Worm (Caenorhabditis elegans) whole organism, L1 larva: ENCODE measurements around the gene T13H5.8.

Experiments used
- aha-1 ChIP-seq: fragments of 150-350 bp; optimal IDR thresholded peaks from 2 replicates; lab custom pipeline; 2014; ENCODE audit warnings: missing biosample characterization, missing genetic modification characterization
- alr-1 ChIP-seq: fragments of 200-800 bp; sonication (Bioruptor generic); optimal IDR thresholded peaks from 2 replicates; lab custom pipeline; 2018; ENCODE audit warnings: borderline replicate concordance, mild to moderate bottlenecking, missing genetic modification characterization, missing compliant biosample characterization
- ama-1 ChIP-seq: fragments of 150-350 bp; optimal IDR thresholded peaks from 2 replicates; lab custom pipeline; 2014
- ceh-63 ChIP-seq: fragments of 200-800 bp; sonication (Bioruptor generic); optimal IDR thresholded peaks from 2 replicates; lab custom pipeline; 2018; ENCODE audit warnings: mild to moderate bottlenecking, missing genetic modification characterization, missing compliant biosample characterization
- ceh-82 ChIP-seq, 3 experiments: fragments of 150-350 bp in 1 of 3; sonication (generic microtip) in 2 of 3; optimal IDR thresholded peaks; 2 replicates each; lab custom pipeline; 2014 to 2017; ENCODE audit warnings: missing biosample characterization in 3 of 3, missing genetic modification characterization in 3 of 3
- ceh-90 ChIP-seq: sonication (generic microtip); optimal IDR thresholded peaks from 2 replicates; lab custom pipeline; 2016; ENCODE audit warnings: missing genetic modification characterization, missing compliant biosample characterization
- ces-1 ChIP-seq: fragments of 150-350 bp; optimal IDR thresholded peaks from 2 replicates; lab custom pipeline; 2014; ENCODE audit warnings: missing biosample characterization, missing genetic modification reagents, missing genetic modification characterization
- dpl-1 ChIP-seq, 3 experiments: fragments of 150-350 bp in 2 of 3; sonication (generic microtip) in 1 of 3; optimal IDR thresholded peaks; 2 replicates each; lab custom pipeline; 2014 to 2017; ENCODE audit warnings: missing biosample characterization in 3 of 3, missing genetic modification characterization in 3 of 3, missing genetic modification reagents in 3 of 3
- dsc-1 ChIP-seq: sonication (generic microtip); optimal IDR thresholded peaks from 2 replicates; lab custom pipeline; 2016; ENCODE audit warnings: mild to moderate bottlenecking, missing genetic modification characterization, missing compliant biosample characterization
- efl-3 ChIP-seq: fragments of 200-800 bp; sonication (Bioruptor generic); optimal IDR thresholded peaks from 2 replicates; lab custom pipeline; 2018; ENCODE audit warnings: mild to moderate bottlenecking, missing genetic modification characterization, missing compliant biosample characterization
- egl-13 ChIP-seq: sonication (generic microtip); optimal IDR thresholded peaks from 2 replicates; lab custom pipeline; 2016; ENCODE audit warnings: missing genotype, missing genetic modification reagents, missing genetic modification characterization, missing compliant biosample characterization
- elt-3 ChIP-seq, 6 experiments: fragments of 150-350 bp in 1 of 6; sonication (generic microtip); optimal IDR thresholded peaks; 2 replicates each; lab custom pipeline; 2017 to 2018; ENCODE audit warnings: missing biosample characterization in 6 of 6, missing genetic modification characterization in 6 of 6, inconsistent platforms in 1 of 6
- fkh-4 ChIP-seq: sonication (generic microtip); optimal IDR thresholded peaks from 2 replicates; lab custom pipeline; 2016; ENCODE audit warnings: missing compliant biosample characterization, missing genetic modification characterization, borderline replicate concordance
- fkh-8 ChIP-seq: sonication (generic microtip); optimal IDR thresholded peaks from 2 replicates; lab custom pipeline; 2016; ENCODE audit warnings: mild to moderate bottlenecking, missing genetic modification characterization, missing compliant biosample characterization
- fos-1 ChIP-seq: fragments of 150-350 bp; optimal IDR thresholded peaks from 2 replicates; lab custom pipeline; 2014; ENCODE audit warnings: missing biosample characterization, missing genetic modification characterization
- hpl-2 ChIP-seq: fragments of 150-350 bp; optimal IDR thresholded peaks from 2 replicates; lab custom pipeline; 2014; ENCODE audit warnings: missing biosample characterization, missing genetic modification reagents, missing genetic modification characterization
- irx-1 ChIP-seq: sonication (generic microtip); optimal IDR thresholded peaks from 2 replicates; lab custom pipeline; 2016; ENCODE audit warnings: missing genetic modification characterization, missing compliant biosample characterization
- isw-1 ChIP-seq: fragments of 200-800 bp; sonication (Bioruptor generic); IDR thresholded peaks from 2 replicates; pipeline ENCODE4 v1.3.6; 2022; ENCODE audit warnings: missing genetic modification characterization, missing compliant biosample characterization
- lin-13 ChIP-seq: fragments of 150-350 bp; optimal IDR thresholded peaks from 2 replicates; lab custom pipeline; 2014; ENCODE audit warnings: missing biosample characterization, missing genetic modification reagents, missing genetic modification characterization
- lin-15B ChIP-seq: fragments of 150-350 bp; sonication (generic microtip); optimal IDR thresholded peaks from 3 replicates; lab custom pipeline; 2014; ENCODE audit warnings: missing biosample characterization, missing genetic modification characterization
- lin-35 ChIP-seq, 2 experiments: fragments of 150-350 bp; optimal IDR thresholded peaks; 2 replicates each; lab custom pipeline; 2014; ENCODE audit warnings: missing biosample characterization in 2 of 2, missing genetic modification characterization in 2 of 2, missing genetic modification reagents in 2 of 2
- lin-39 ChIP-seq: fragments of 150-350 bp; optimal IDR thresholded peaks from 2 replicates; lab custom pipeline; 2014; ENCODE audit warnings: missing biosample characterization, missing genetic modification reagents, missing genetic modification characterization
- mdl-1 ChIP-seq, 2 experiments: fragments of 150-350 bp; optimal IDR thresholded peaks; 2 replicates each; lab custom pipeline; 2014 to 2017; ENCODE audit warnings: missing biosample characterization in 2 of 2, missing genetic modification characterization in 2 of 2, inconsistent platforms in 1 of 2
- nhr-11 ChIP-seq: fragments of 150-350 bp; optimal IDR thresholded peaks from 2 replicates; lab custom pipeline; 2014; ENCODE audit warnings: missing biosample characterization, missing genetic modification characterization
- nhr-12 ChIP-seq: sonication (generic microtip); optimal IDR thresholded peaks from 2 replicates; lab custom pipeline; 2017; ENCODE audit warnings: missing biosample characterization, missing genetic modification characterization
- nhr-19 ChIP-seq: fragments of 200-800 bp; sonication (Bioruptor generic); conservative IDR thresholded peaks from 2 replicates; pipeline ENCODE4 v1.3.6; 2022; ENCODE audit warnings: missing genetic modification characterization, missing compliant biosample characterization
- nhr-237 ChIP-seq: fragments of 150-350 bp; optimal IDR thresholded peaks from 2 replicates; lab custom pipeline; 2014; ENCODE audit warnings: missing biosample characterization, missing genetic modification characterization
- nhr-47 ChIP-seq: sonication (generic microtip); optimal IDR thresholded peaks from 2 replicates; lab custom pipeline; 2016; ENCODE audit warnings: mild to moderate bottlenecking, missing genetic modification characterization, moderate library complexity, missing compliant biosample characterization
- nhr-84 ChIP-seq: sonication (generic microtip); optimal IDR thresholded peaks from 2 replicates; lab custom pipeline; 2017; ENCODE audit warnings: missing biosample characterization, missing genetic modification characterization
- nhr-85 ChIP-seq: sonication (generic microtip); peaks from one replicate; lab custom pipeline; 2016; ENCODE audit warnings: missing genetic modification characterization, inconsistent platforms, missing compliant biosample characterization
- nhr-90 ChIP-seq: sonication (generic microtip); optimal IDR thresholded peaks from 2 replicates; lab custom pipeline; 2016; ENCODE audit warnings: mild to moderate bottlenecking, missing genetic modification characterization, missing compliant biosample characterization; ENCODE audit not compliant: poor library complexity
- pag-3 ChIP-seq: sonication (generic microtip); optimal IDR thresholded peaks from 2 replicates; lab custom pipeline; 2017; ENCODE audit warnings: missing genetic modification characterization, mild to moderate bottlenecking, missing compliant biosample characterization, antibody characterized with exemption, borderline replicate concordance; ENCODE audit not compliant: insufficient read depth
- skn-1 ChIP-seq: fragments of 150-350 bp; optimal IDR thresholded peaks from 2 replicates; lab custom pipeline; 2014; ENCODE audit warnings: missing biosample characterization, missing genetic modification characterization
- snpc-4 ChIP-seq: fragments of 150-350 bp; optimal IDR thresholded peaks from 2 replicates; lab custom pipeline; 2014; ENCODE audit warnings: missing biosample characterization, missing genetic modification characterization
- snu-23 ChIP-seq: sonication (generic microtip); optimal IDR thresholded peaks from 2 replicates; lab custom pipeline; 2016; ENCODE audit warnings: missing genetic modification characterization, missing compliant biosample characterization
- sox-4 ChIP-seq: sonication (generic microtip); optimal IDR thresholded peaks from 2 replicates; lab custom pipeline; 2016; ENCODE audit warnings: missing genetic modification characterization, missing compliant biosample characterization
- swsn-7 ChIP-seq: sonication (generic microtip); optimal IDR thresholded peaks from 2 replicates; lab custom pipeline; 2016; ENCODE audit warnings: missing genetic modification characterization, missing compliant biosample characterization
- tbx-2 ChIP-seq: sonication (generic microtip); optimal IDR thresholded peaks from 2 replicates; lab custom pipeline; 2016; ENCODE audit warnings: missing genetic modification characterization, missing compliant biosample characterization
- tlp-1 ChIP-seq: fragments of 150-350 bp; optimal IDR thresholded peaks from 2 replicates; lab custom pipeline; 2014; ENCODE audit warnings: missing biosample characterization, missing genetic modification characterization
- unc-30 ChIP-seq: sonication (generic microtip); optimal IDR thresholded peaks from 2 replicates; lab custom pipeline; 2017; ENCODE audit warnings: missing biosample characterization, missing genetic modification characterization
- unc-86 ChIP-seq: sonication (generic microtip); optimal IDR thresholded peaks from 2 replicates; lab custom pipeline; 2016; ENCODE audit warnings: missing genetic modification characterization, missing compliant biosample characterization
- xbp-1 ChIP-seq: sonication (generic microtip); optimal IDR thresholded peaks from 2 replicates; lab custom pipeline; 2016; ENCODE audit warnings: missing genetic modification characterization, missing compliant biosample characterization
- zip-4 ChIP-seq: fragments of 200-800 bp; sonication (Bioruptor generic); optimal IDR thresholded peaks from 2 replicates; lab custom pipeline; 2018; ENCODE audit warnings: mild to moderate bottlenecking, missing genetic modification characterization, moderate library complexity, missing compliant biosample characterization
- ztf-4 ChIP-seq: fragments of 150-350 bp; optimal IDR thresholded peaks from 2 replicates; lab custom pipeline; 2014; ENCODE audit warnings: missing biosample characterization, missing genetic modification characterization

The T13H5.8 gene

DNA sequence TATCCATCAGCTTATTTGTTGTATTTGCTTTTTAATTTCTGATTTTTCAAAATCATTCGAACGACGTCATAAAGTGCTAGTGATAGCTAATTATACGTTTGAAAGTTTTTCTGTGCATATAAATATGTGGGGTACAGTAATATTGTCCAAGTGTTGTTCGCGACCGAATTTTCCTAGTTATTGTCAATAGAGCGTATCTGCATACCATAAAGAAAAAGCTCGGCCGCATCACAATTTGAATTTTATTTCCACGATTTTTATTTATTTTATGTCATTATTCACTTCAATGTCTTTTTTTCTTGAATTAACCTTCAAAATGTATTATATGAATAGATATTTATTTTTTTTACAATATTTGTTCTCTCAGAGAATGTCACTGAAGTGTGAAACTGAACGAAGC lies 1.5 kb upstream of the T13H5.8 start, which contains the start of gene rnh-2 (continued):
- TF ChIP-seq lin-39 (tag; lab: Kevin White, UChicago) (no peak), zip-4 (GFP tag; lab: Kevin White, UChicago) (no peak), tlp-1 (tag; lab: Kevin White, UChicago) (no peak), unc-30 (tag; lab: Kevin White, UChicago) (no peak), isw-1 (GFP tag; lab: Robert Waterston, UW) (no peak), nhr-237 (no peak), skn-1 (tag; lab: Kevin White, UChicago) (peak; percentile 25), sox-4 (tag; lab: Kevin White, UChicago) (peak; percentile 30), nhr-12 (tag; lab: Kevin White, UChicago) (no peak), hpl-2 (GFP tag; lab: Kevin White, UChicago) (no peak), unc-86 (tag; lab: Kevin White, UChicago) (no peak), nhr-11 (tag; lab: Kevin White, UChicago) (no peak), nhr-47 (peak; percentile 69), nhr-84 (tag; lab: Kevin White, UChicago) (no peak), efl-3 (no peak), ceh-90 (tag; lab: Kevin White, UChicago) (peak; percentile 71), fos-1 (tag; lab: Kevin White, UChicago) (peak; percentile 59), alr-1 (tag; lab: Kevin White, UChicago) (no peak), fkh-4 (peak; percentile 8), snu-23 (GFP tag; lab: Kevin White, UChicago) (peak; percentile 70), irx-1 (no peak), egl-13 (tag; lab: Kevin White, UChicago) (peak; percentile 44), dpl-1 (GFP tag; optimal IDR thresholded peaks at IDR 0.05; lab: Kevin White, UChicago) (peak; percentile 55 to 79 (median 68)), ztf-4 (tag; lab: Kevin White, UChicago) (peak; percentile 34), mdl-1 (tag; optimal IDR thresholded peaks at IDR 0.05; lab: Kevin White, UChicago) (no peak), fkh-8 (peak; percentile 62), ces-1 (GFP tag; lab: Kevin White, UChicago) (no peak), snpc-4 (tag; lab: Kevin White, UChicago) (peak; percentile 52), dsc-1 (tag; lab: Kevin White, UChicago) (no peak), nhr-19 (GFP tag; lab: Robert Waterston, UW) (peak; percentile 52), ceh-63 (GFP tag; lab: Kevin White, UChicago) (no peak), ceh-82 (tag; optimal IDR thresholded peaks at IDR 0.05; lab: Kevin White, UChicago) (peak; percentile 0 to 76 (median 30)), tbx-2 (peak; percentile 61), lin-35 (GFP tag; optimal IDR thresholded peaks at IDR 0.05; lab: Kevin White, UChicago) (peak; percentile 75 to 84), swsn-7 (tag; lab: Kevin White, UChicago) (peak; percentile 51), lin-15B (tag; lab: Kevin White, UChicago) (peak; percentile 76), nhr-85 (tag; lab: Kevin White, UChicago) (peak; percentile 78), elt-3 (tag; optimal IDR thresholded peaks at IDR 0.05; lab: Kevin White, UChicago) (peak in 2 of 6 experiments; percentile 21 to 27), ama-1 (lab: Kevin White, UChicago) (no peak), aha-1 (no peak), xbp-1 (peak; percentile 61)

DNA sequence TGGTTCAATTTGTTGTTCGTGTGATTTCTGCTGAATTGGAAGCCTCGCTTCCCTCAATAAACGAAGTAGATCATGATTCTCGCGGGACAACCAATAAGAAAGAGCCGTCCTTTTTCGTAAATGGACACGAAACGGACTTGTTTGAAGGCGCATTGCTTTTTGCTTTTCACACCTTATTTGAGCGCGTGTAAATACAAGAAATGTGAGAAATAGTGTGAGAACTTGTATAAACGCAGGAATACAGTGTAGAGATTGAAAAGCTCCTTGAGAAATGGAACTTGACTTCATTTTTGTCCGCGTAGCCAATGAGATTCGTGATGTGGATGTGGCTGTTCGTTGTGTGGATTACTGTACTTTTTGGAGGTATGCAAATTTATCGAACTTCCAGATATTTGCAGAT lies 2.3 kb downstream of the T13H5.8 start, which contains the start of gene cht-2:
cht-2 (plus strand) TSS at position 301 of the 400 bp plus-strand sequence.
- TF ChIP-seq fkh-4, result no peak
- TF ChIP-seq nhr-90 (tag; lab: Kevin White, UChicago), result no peak
- no peak for TF ChIP-seq pag-3
- no peak for TF ChIP-seq lin-13
